Worm (Caenorhabditis elegans): ENCODE measurements around the gene srx-82.

Gene srx-82

DNA sequence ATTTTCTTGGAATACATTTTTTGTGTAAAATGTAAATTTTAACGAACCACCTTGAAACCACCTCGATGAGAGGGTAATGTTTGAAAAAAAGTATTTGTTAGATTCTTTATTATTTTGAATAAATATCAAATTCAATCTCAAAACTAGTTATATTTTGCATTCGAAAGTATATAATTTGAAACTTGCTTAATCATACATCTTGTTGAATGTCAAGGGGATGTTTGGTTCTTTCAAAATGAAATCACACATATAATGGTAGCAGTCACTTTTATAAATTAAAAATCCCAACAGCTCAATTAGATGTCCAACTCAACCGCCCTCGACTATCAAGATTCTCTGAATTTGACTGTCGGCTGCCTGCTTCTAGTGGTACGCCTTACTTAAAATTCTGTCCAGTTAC lies 25.0 kb upstream of the srx-82 start, which contains the start of gene srx-87:
srx-87 (plus strand) TSS at position 301 of the 400 bp plus-strand sequence.
- no peak for TF ChIP-seq ceh-32 (tag; optimal IDR thresholded peaks at IDR 0.05; ENCODE audit: poor library complexity)
- no peak for TF ChIP-seq mxl-2 (GFP tag; conservative IDR thresholded peaks at IDR 0.05)
- TF ChIP-seq php-3 (GFP tag; IDR thresholded peaks at IDR 0.05): no peak
- no peak for TF ChIP-seq lin-1 (GFP tag; IDR thresholded peaks at IDR 0.05)
- TF ChIP-seq ceh-44 (GFP tag; IDR thresholded peaks at IDR 0.05): no peak
- no peak for TF ChIP-seq ceh-20 (GFP tag; IDR thresholded peaks at IDR 0.05)
- TF ChIP-seq T20F7.1 (GFP tag; optimal IDR thresholded peaks at IDR 0.05): no peak

DNA sequence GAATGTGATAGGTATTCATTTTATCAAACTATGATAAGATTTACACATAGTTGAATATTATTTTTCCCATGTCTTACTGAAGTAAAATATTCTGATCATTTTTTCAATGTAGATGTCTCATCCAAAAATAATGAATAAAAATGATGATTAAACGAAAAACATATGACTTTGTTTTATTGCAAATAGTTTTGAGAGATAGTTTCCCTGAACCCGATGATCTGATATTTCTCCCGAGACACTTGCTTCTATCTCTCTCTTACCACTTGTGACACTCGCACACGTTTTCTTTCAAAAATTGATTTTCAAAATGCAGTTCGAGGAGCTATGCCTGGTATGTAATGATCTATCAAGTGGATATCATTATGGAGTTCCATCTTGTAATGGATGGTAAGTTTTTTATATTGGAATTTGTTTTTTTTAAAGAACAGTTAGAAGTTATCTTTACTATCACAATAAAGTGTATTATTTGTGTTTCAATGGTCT lies 19.3 kb upstream of the srx-82 start, which contains the start of the genes nhr-101 and pms-2:
nhr-101 (plus strand) TSS at position 308 of the 483 bp plus-strand sequence.
pms-2 (minus strand) TSS at position 433 of the 483 bp plus-strand sequence.
- TF ChIP-seq dve-1 (tag; optimal IDR thresholded peaks at IDR 0.05; ENCODE audit: insufficient read depth) (no peak), dmd-6 (GFP tag; IDR thresholded peaks at IDR 0.05) (peak; percentile 32), nhr-48 (tag; optimal IDR thresholded peaks at IDR 0.05) (no peak), madf-5 (GFP tag; IDR thresholded peaks at IDR 0.05) (no peak), hlh-30 (tag; optimal IDR thresholded peaks at IDR 0.05; ENCODE audit: insufficient read depth) (peak; percentile 73), ces-1 (GFP tag; optimal IDR thresholded peaks at IDR 0.05) (no peak), nhr-28 (tag; optimal IDR thresholded peaks at IDR 0.05) (peak; percentile 22), unc-130 (GFP tag; optimal IDR thresholded peaks at IDR 0.05) (no peak), mxl-3 (GFP tag; optimal IDR thresholded peaks at IDR 0.05) (peak; percentile 61), skn-1 (tag; optimal IDR thresholded peaks at IDR 0.05) (no peak), spr-1 (tag; optimal IDR thresholded peaks at IDR 0.05) (no peak), mdl-1 (tag; optimal IDR thresholded peaks at IDR 0.05) (peak in 1 of 2 experiments; percentile 53), gei-8 (GFP tag; optimal IDR thresholded peaks at IDR 0.05) (no peak)

DNA sequence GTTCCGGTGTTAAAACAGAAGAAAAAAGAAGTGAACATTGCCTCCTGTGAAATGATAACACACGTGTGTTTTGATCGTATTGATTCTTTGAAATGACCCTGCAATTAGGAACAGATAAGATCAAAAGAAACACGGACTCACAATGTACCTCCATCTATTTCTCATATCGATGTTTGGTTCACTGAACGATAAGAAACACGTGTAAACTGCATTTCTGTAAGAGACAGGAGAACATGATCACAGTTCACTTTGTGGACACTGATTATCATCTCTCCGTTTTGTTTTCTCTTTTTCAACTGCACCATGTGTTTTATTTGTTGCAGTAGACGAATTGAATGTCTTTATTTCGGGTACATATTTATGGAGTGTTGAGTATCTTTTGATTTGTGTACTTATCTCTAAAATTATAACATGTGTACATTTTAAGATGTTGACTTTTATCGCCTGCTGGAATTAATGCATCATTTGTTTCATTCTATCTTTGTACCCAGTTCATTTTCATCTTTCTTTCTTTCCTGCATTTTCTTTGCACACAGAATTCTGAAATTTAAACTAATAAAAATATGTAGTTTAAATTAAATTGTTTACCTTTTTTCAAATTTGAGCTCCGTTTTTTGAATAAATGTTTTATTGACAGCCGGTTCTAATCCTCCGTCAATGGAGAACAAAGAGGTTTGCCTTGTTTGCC lies 16.6 kb upstream of the srx-82 start, which contains the start of the genes H12C20.7 and nhr-68:
H12C20.7 (minus strand) TSS at position 188 of the 688 bp plus-strand sequence.
nhr-68 (plus strand) TSS at position 638 of the 688 bp plus-strand sequence.
- TF ChIP-seq dpl-1 (GFP tag; optimal IDR thresholded peaks at IDR 0.05): peak; percentile 65
- peak; percentile 56; the same call in 1 of the 2 replicates for TF ChIP-seq madf-9 (GFP tag; conservative IDR thresholded peaks at IDR 0.05)
- peak; percentile 38 for TF ChIP-seq rbr-2 (tag; optimal IDR thresholded peaks at IDR 0.05)
- no peak for TF ChIP-seq F37D6.2 (tag; optimal IDR thresholded peaks at IDR 0.05)
- TF ChIP-seq daf-16 (GFP tag; optimal IDR thresholded peaks at IDR 0.05): peak; percentile 95
- peak; percentile 100 for TF ChIP-seq daf-16 (tag; optimal IDR thresholded peaks at IDR 0.05)
- TF ChIP-seq dmd-9 (GFP tag; IDR thresholded peaks at IDR 0.05): 0 out of 2 replicates have a peak, but pooled peaks have one; percentile 23
- TF ChIP-seq mep-1 (tag; optimal IDR thresholded peaks at IDR 0.05): peak; percentile 85
- TF ChIP-seq fkh-10 (GFP tag; optimal IDR thresholded peaks at IDR 0.05): no peak
- peak; percentile 99 for TF ChIP-seq aha-1 (tag)
- peak; percentile 97 for TF ChIP-seq nhr-102 (tag; optimal IDR thresholded peaks at IDR 0.05)
- no peak for TF ChIP-seq tag-97 (GFP tag; IDR thresholded peaks at IDR 0.05)
- TF ChIP-seq dmd-6 (GFP tag; IDR thresholded peaks at IDR 0.05): peak; percentile 100
- peak; percentile 70 for TF ChIP-seq lin-13 (GFP tag; optimal IDR thresholded peaks at IDR 0.05)
- TF ChIP-seq lin-29 (GFP tag; IDR thresholded peaks at IDR 0.05): peak; percentile 66; the same call in 1 of the 2 replicates
- no peak for TF ChIP-seq ama-1 (optimal IDR thresholded peaks at IDR 0.05)
- no peak for TF ChIP-seq unc-130 (GFP tag; optimal IDR thresholded peaks at IDR 0.05)
- TF ChIP-seq unc-39 (tag; optimal IDR thresholded peaks at IDR 0.05): no peak
- no peak for TF ChIP-seq Y105C5A.15 (GFP tag; IDR thresholded peaks at IDR 0.05)
- TF ChIP-seq pqm-1 (tag; optimal IDR thresholded peaks at IDR 0.05): peak; percentile 59
- TF ChIP-seq daf-12 (tag; optimal IDR thresholded peaks at IDR 0.05): no peak
- TF ChIP-seq aly-2 (tag; optimal IDR thresholded peaks at IDR 0.05): no peak
- TF ChIP-seq nhr-237 (tag; optimal IDR thresholded peaks at IDR 0.05): no peak
- peak; percentile 55 for TF ChIP-seq zip-2 (tag; optimal IDR thresholded peaks at IDR 0.05)
- peak; percentile 70 for TF ChIP-seq ctbp-1 (GFP tag; IDR thresholded peaks at IDR 0.05)
- no peak for TF ChIP-seq F49E8.2 (tag; optimal IDR thresholded peaks at IDR 0.05; ENCODE audit: borderline replicate concordance)
- peak; percentile 96 for TF ChIP-seq hlh-30 (tag; optimal IDR thresholded peaks at IDR 0.05; ENCODE audit: insufficient read depth)
- peak; percentile 99 for TF ChIP-seq nhr-10 (tag; optimal IDR thresholded peaks at IDR 0.05)
- TF ChIP-seq T26A8.4 (GFP tag; IDR thresholded peaks at IDR 0.05): peak; percentile 89
- peak; percentile 86 for TF ChIP-seq spr-1 (tag; optimal IDR thresholded peaks at IDR 0.05)
- no peak for TF ChIP-seq ceh-44 (GFP tag; IDR thresholded peaks at IDR 0.05)
- no peak for TF ChIP-seq zag-1 (tag; optimal IDR thresholded peaks at IDR 0.05)
- TF ChIP-seq ceh-20 (GFP tag; IDR thresholded peaks at IDR 0.05): peak; percentile 94
